Fruit fly (Drosophila melanogaster): Measurements from ENCODE around the gene CG33160.

CG33160 gene

dm6 chr3L:3194059-3194458 is 12.1 kb downstream of the CG33160 start:
- no peak for TF ChIP-seq CG8478 (optimal IDR thresholded peaks at IDR 0.05)

- TF ChIP-seq Dll (optimal IDR thresholded peaks at IDR 0.05) (no peak), pan (optimal IDR thresholded peaks at IDR 0.05) (no peak), usp (GFP tag; optimal IDR thresholded peaks at IDR 0.05) (no peak), psq (optimal IDR thresholded peaks at IDR 0.05) (no peak), EcR (GFP tag; optimal IDR thresholded peaks at IDR 0.05) (no peak), CG8478 (optimal IDR thresholded peaks at IDR 0.05) (no peak)
Observed at dm6 chr3L:3192912-3193311, 13.3 kb downstream of the CG33160 start, which contains the start of gene Hsp83. TSS of gene Hsp83 (plus strand) at chr3L:3192969.

- TF ChIP-seq usp (GFP tag; optimal IDR thresholded peaks at IDR 0.05) (no peak), CG8478 (optimal IDR thresholded peaks at IDR 0.05) (no peak), EcR (GFP tag; optimal IDR thresholded peaks at IDR 0.05) (no peak), psq (optimal IDR thresholded peaks at IDR 0.05) (no peak), pan (optimal IDR thresholded peaks at IDR 0.05) (no peak), Dll (optimal IDR thresholded peaks at IDR 0.05) (no peak)
Observed at dm6 chr3L:3192333-3192894, 13.7 kb downstream of the CG33160 start, which contains the start of gene CG14965. TSS of gene CG14965 (minus strand) at chr3L:3192491.

DNA sequence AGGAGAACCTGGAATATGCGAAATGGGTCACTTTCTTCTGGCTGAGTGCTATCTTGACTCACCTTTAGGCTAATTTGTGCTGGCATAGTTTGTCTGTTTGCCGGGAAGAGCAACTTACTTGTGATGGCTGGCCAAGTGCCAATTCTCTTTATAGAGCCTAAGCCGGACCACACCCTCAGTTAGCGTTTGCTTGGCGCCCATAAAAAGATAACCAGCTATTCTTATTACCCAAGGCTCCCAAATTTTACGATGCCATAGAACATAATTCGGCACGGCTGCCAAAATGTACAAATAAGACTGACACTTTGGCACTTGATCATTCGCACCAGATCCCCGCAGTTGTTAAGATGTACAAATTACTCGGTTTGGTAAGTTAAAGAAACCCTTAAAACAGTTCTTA is 16.5 kb downstream of the CG33160 start, which contains the start of the genes CG42525 and CG14958:
TSS of gene CG42525 (minus strand) at position 101 of the 400 bp plus-strand sequence.
TSS of gene CG14958 (plus strand) at position 332 of the 400 bp plus-strand sequence.
- TF ChIP-seq psq (optimal IDR thresholded peaks at IDR 0.05) (no peak), usp (GFP tag; optimal IDR thresholded peaks at IDR 0.05) (no peak), Dll (optimal IDR thresholded peaks at IDR 0.05) (no peak), EcR (GFP tag; optimal IDR thresholded peaks at IDR 0.05) (no peak), pan (optimal IDR thresholded peaks at IDR 0.05) (no peak), CG8478 (optimal IDR thresholded peaks at IDR 0.05) (no peak)

- TF ChIP-seq usp (GFP tag; optimal IDR thresholded peaks at IDR 0.05) = no peak
Observed at dm6 chr3L:3187263-3187662, 18.9 kb downstream of the CG33160 start, which contains the start of gene CG14957. TSS of gene CG14957 (plus strand) at chr3L:3187563.

DNA sequence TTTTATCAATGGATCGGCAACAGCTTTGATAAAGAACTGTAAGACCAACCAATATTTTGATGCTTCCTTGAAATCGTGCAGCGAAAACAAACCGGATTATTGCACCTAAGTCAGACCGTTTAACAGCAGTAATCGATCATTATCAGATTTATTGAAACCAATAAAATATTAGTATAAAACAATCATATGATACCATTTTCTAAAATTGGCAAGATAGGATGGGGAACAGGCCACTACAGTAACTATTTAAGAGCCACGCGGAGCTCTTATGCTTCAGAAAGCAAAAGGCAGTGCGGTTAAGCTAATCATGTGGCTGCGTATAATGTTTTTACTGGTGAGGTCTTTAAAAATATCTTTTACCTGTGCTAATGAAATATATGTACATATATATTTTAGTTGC is 19.8 kb downstream of the CG33160 start, which contains the start of gene CG32284:
TSS of gene CG32284 (plus strand) at position 301 of the 400 bp plus-strand sequence.
- no peak for TF ChIP-seq pan (optimal IDR thresholded peaks at IDR 0.05)
- TF ChIP-seq CG8478 (optimal IDR thresholded peaks at IDR 0.05) = no peak
- no peak for TF ChIP-seq psq (optimal IDR thresholded peaks at IDR 0.05)
- TF ChIP-seq usp (GFP tag; optimal IDR thresholded peaks at IDR 0.05) = no peak
- no peak for TF ChIP-seq EcR (GFP tag; optimal IDR thresholded peaks at IDR 0.05)
- no peak for TF ChIP-seq Dll (optimal IDR thresholded peaks at IDR 0.05)

DNA sequence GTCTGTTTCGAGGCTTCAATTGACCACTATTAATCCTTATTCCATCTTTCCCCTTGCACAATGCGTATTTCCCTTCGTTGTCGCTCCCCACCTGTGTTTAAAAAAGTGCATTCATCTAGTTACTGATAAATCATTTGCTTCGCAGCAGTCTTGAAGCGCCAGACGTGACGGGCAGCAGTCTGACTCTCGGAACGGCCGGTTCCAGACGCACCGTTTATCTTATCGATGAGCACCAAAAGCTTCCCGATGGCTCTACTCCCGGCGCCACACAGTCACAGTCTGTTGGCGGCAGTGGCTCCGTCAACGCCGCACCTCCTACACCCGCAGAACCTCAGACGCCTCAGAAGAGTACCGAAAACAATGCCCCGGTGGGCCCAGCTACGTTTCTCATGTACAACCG is 22.1 kb downstream of the CG33160 start, which contains the start of gene CG42494:
TSS of gene CG42494 (plus strand) at position 301 of the 400 bp plus-strand sequence.
- TF ChIP-seq psq (optimal IDR thresholded peaks at IDR 0.05) = no peak
- TF ChIP-seq EcR (GFP tag; optimal IDR thresholded peaks at IDR 0.05) = no peak
- no peak for TF ChIP-seq pan (optimal IDR thresholded peaks at IDR 0.05)
- no peak for TF ChIP-seq Dll (optimal IDR thresholded peaks at IDR 0.05)
- no peak for TF ChIP-seq CG8478 (optimal IDR thresholded peaks at IDR 0.05)
- no peak for TF ChIP-seq usp (GFP tag; optimal IDR thresholded peaks at IDR 0.05)

- TF ChIP-seq CG8478 (optimal IDR thresholded peaks at IDR 0.05) (no peak), EcR (GFP tag; optimal IDR thresholded peaks at IDR 0.05) (peak in 1 of 2 experiments; percentile 79)
Observed at dm6 chr3L:3179474-3179873, 26.7 kb downstream of the CG33160 start.

- TF ChIP-seq Dll (optimal IDR thresholded peaks at IDR 0.05) = no peak
Observed at dm6 chr3L:3178530-3179096, 27.6 kb downstream of the CG33160 start, which contains the start of the genes MnM and Girdin. TSS of gene MnM (minus strand) at chr3L:3178580. TSS of gene Girdin (plus strand) at chr3L:3178930.

DNA sequence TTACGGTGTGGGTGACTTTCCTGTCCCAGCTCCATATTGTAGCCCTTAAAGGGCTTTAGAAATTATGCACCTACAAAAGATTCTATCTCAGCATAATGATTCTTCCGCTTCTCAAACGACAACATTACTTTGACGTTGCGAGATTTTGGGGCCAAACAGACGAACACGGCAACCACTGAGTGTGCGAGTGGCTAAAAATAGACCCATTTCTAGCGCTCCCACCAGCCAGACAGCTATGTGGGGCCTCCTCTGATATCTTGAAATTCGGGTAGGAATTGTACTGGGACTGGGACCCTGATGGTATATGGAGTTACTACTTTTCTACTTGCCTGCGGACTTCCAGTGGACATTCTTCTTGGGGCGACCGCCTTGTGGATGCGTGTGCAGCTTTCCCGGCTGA is 28.3 kb downstream of the CG33160 start:
- TF ChIP-seq CG8478 (optimal IDR thresholded peaks at IDR 0.05) (no peak), usp (GFP tag; optimal IDR thresholded peaks at IDR 0.05) (no peak), Dll (optimal IDR thresholded peaks at IDR 0.05) (no peak), pan (optimal IDR thresholded peaks at IDR 0.05) (no peak), psq (optimal IDR thresholded peaks at IDR 0.05) (no peak), EcR (GFP tag; optimal IDR thresholded peaks at IDR 0.05) (no peak)

DNA sequence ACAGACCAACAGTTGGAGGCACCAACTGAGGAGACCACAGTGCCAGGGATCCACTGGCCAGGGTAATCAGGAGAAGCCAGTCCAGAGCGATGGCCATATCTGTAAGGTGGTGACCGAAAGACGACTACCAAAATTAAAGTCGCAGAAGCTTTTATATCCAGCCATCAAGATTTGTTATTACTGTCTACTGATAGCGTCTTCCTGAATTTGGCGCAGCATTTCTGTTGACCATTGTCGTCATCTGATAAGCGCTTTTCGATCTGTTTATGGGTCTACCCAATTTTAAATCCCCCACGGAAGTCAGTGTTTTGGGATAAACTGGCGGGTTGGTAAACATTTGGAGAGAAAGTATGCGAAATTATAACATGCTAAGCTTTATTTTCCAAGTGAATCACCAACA is 33.7 kb downstream of the CG33160 start, which contains the start of gene CG14963:
TSS of gene CG14963 (minus strand) at position 101 of the 400 bp plus-strand sequence.
- TF ChIP-seq psq (optimal IDR thresholded peaks at IDR 0.05) (no peak), CG8478 (optimal IDR thresholded peaks at IDR 0.05) (no peak), usp (GFP tag; optimal IDR thresholded peaks at IDR 0.05) (no peak), EcR (GFP tag; optimal IDR thresholded peaks at IDR 0.05) (no peak), Dll (optimal IDR thresholded peaks at IDR 0.05) (no peak), pan (optimal IDR thresholded peaks at IDR 0.05) (no peak)

DNA sequence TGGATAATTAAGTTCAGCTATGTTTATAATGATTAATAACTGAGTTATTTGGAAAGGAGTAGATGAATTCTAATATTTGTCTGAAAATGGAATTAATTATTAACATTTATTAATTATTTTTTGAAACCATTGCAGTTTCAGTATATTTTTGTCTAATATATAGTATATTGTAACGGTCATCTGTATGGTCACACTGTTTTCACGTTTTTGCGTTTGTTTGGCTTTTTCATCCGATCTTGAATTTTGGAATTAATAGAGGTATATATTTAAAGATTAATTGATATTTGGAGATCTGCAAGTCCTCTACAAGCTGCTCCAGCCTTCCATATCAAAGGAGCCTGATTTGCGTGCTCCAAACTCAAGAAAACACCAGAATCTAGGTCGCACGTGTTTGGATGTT is 37.1 kb downstream of the CG33160 start, which contains the start of the genes CG32278 and CG32281:
TSS of gene CG32278 (plus strand) at position 180 of the 400 bp plus-strand sequence.
TSS of gene CG32281 (plus strand) at position 269 of the 400 bp plus-strand sequence.
- no peak for TF ChIP-seq CG8478 (optimal IDR thresholded peaks at IDR 0.05)
- TF ChIP-seq usp (GFP tag; optimal IDR thresholded peaks at IDR 0.05) = no peak
- no peak for TF ChIP-seq psq (optimal IDR thresholded peaks at IDR 0.05)
- TF ChIP-seq Dll (optimal IDR thresholded peaks at IDR 0.05) = no peak
- TF ChIP-seq EcR (GFP tag; optimal IDR thresholded peaks at IDR 0.05) = no peak
- TF ChIP-seq pan (optimal IDR thresholded peaks at IDR 0.05) = no peak
